Worm (Caenorhabditis elegans): ENCODE measurements around the gene npp-27.

- TF ChIP-seq nhr-12 (tag; optimal IDR thresholded peaks at IDR 0.05) = no peak
- no peak for TF ChIP-seq unc-120 (tag; optimal IDR thresholded peaks at IDR 0.05; ENCODE audit: poor library complexity, severe bottlenecking)
- TF ChIP-seq lin-13 (tag; optimal IDR thresholded peaks at IDR 0.05) = no peak
- no peak for TF ChIP-seq lsy-2 (tag; optimal IDR thresholded peaks at IDR 0.05)
- no peak for TF ChIP-seq snpc-4 (tag; optimal IDR thresholded peaks at IDR 0.05)
- no peak for TF ChIP-seq elt-3 (tag; optimal IDR thresholded peaks at IDR 0.05)
- TF ChIP-seq ceh-39 (tag; optimal IDR thresholded peaks at IDR 0.05) = no peak
- no peak for TF ChIP-seq cnd-1 (tag; optimal IDR thresholded peaks at IDR 0.05)
- TF ChIP-seq mab-5 (tag; optimal IDR thresholded peaks at IDR 0.05) = no peak
- TF ChIP-seq unc-62 (GFP tag; optimal IDR thresholded peaks at IDR 0.05) = no peak
- TF ChIP-seq elt-1 (tag; optimal IDR thresholded peaks at IDR 0.05; ENCODE audit: borderline replicate concordance, insufficient read depth) = no peak
- no peak for TF ChIP-seq unc-39 (tag; optimal IDR thresholded peaks at IDR 0.05)
Observed at ce11 chrIV:7916907-7917306, 6.9 kb upstream of the npp-27 start.
